Fruit fly (Drosophila melanogaster) whole organism, prepupa: ENCODE results near the gene CG13998.
A peak's percentile ranks its signal among the peaks of the same experiment; 100 is the strongest.

Source experiments
- CG34406 ChIP-seq: fragments of 200-800 bp; sonication (Bioruptor generic); optimal IDR thresholded peaks from 3 replicates; lab custom pipeline; 2016; ENCODE audit warnings: missing biosample characterization, missing genetic modification characterization
- CG8319 ChIP-seq: fragments of 200-800 bp; sonication (Bioruptor generic); optimal IDR thresholded peaks from 3 replicates; lab custom pipeline; 2016; ENCODE audit warnings: missing biosample characterization, missing genetic modification characterization
- Eip93F ChIP-seq: fragments of 200-800 bp; sonication (Bioruptor generic); optimal IDR thresholded peaks from 2 replicates; lab custom pipeline; 2016; ENCODE audit warnings: missing biosample characterization, mild to moderate bottlenecking, missing genetic modification characterization
- Ets21C ChIP-seq: fragments of 200-800 bp; sonication (Bioruptor generic); optimal IDR thresholded peaks from 3 replicates; lab custom pipeline; 2016; ENCODE audit warnings: missing biosample characterization, missing genetic modification characterization
- acj6 ChIP-seq: fragments of 200-800 bp; sonication (Bioruptor generic); optimal IDR thresholded peaks from 3 replicates; lab custom pipeline; 2016; ENCODE audit warnings: missing biosample characterization, missing genetic modification characterization
- fkh ChIP-seq: fragments of 200-800 bp; sonication (Bioruptor generic); optimal IDR thresholded peaks from 3 replicates; lab custom pipeline; 2017; ENCODE audit warnings: missing biosample characterization, mild to moderate bottlenecking, missing genetic modification characterization, moderate library complexity
- pdm3 ChIP-seq: fragments of 200-800 bp; sonication (Bioruptor generic); optimal IDR thresholded peaks from 3 replicates; lab custom pipeline; 2016; ENCODE audit warnings: missing biosample characterization, missing genetic modification characterization
- ss ChIP-seq, 2 experiments: fragments of 200-800 bp; sonication (Bioruptor generic); optimal IDR thresholded peaks; 2 replicates in 1 of 2; 3 replicates in 1 of 2; lab custom pipeline; 2017 to 2018; ENCODE audit warnings: mild to moderate bottlenecking in 2 of 2, missing biosample characterization in 2 of 2, missing genetic modification characterization in 2 of 2, moderate library complexity in 1 of 2
- topi ChIP-seq: fragments of 200-800 bp; sonication (Bioruptor generic); optimal IDR thresholded peaks from 3 replicates; lab custom pipeline; 2016; ENCODE audit warnings: missing biosample characterization, missing genetic modification characterization

dm6 chr2L:5997609-5998229, 41.1 kb upstream of the CG13998 start:
- peak; percentile 30 to 78 for TF ChIP-seq ss (GFP tag; optimal IDR thresholded peaks at IDR 0.05; lab: Kevin White, UChicago)
- no peak for TF ChIP-seq Ets21C (GFP tag; lab: Kevin White, UChicago)
- peak; percentile 29 for TF ChIP-seq CG34406 (GFP tag; lab: Kevin White, UChicago)
- TF ChIP-seq acj6 (GFP tag; lab: Kevin White, UChicago): no peak
- TF ChIP-seq Eip93F (GFP tag; lab: Kevin White, UChicago): no peak
- peak; percentile 12 for TF ChIP-seq CG8319
- TF ChIP-seq fkh (GFP tag; lab: Kevin White, UChicago): no peak
- no peak for TF ChIP-seq topi (GFP tag; lab: Kevin White, UChicago)
- no peak for TF ChIP-seq pdm3 (GFP tag; lab: Kevin White, UChicago)
